Fruit fly (Drosophila melanogaster) whole organism, wandering third instar larva: ENCODE data around the gene CG14207.

ENCODE experiments used
- Abd-B ChIP-seq: fragments of >200 bp; optimal IDR thresholded peaks from 2 replicates; lab custom pipeline; 2017; ENCODE audit warnings: missing biosample characterization, missing genetic modification characterization
- CG32264 ChIP-seq: fragments of 200-800 bp; sonication (Bioruptor generic); optimal IDR thresholded peaks from 2 replicates; lab custom pipeline; 2016; ENCODE audit warnings: missing biosample characterization, missing genetic modification characterization
- CG9705 ChIP-seq: fragments of 200-800 bp; sonication (Bioruptor generic); optimal IDR thresholded peaks from 2 replicates; lab custom pipeline; 2018; ENCODE audit warnings: missing biosample characterization, mild to moderate bottlenecking, missing genetic modification characterization
- Dfd ChIP-seq: fragments of >200 bp; optimal IDR thresholded peaks from 2 replicates; lab custom pipeline; 2017; ENCODE audit warnings: missing biosample characterization, missing genetic modification characterization
- Dif ChIP-seq: fragments of 200-275, 200-300 bp; sonication (Bioruptor generic); optimal IDR thresholded peaks from 2 replicates; lab custom pipeline; 2018; ENCODE audit warnings: missing biosample characterization, missing genetic modification characterization; ENCODE audit not compliant: partially characterized antibody
- Hnf4 ChIP-seq: fragments of 200-800 bp; sonication (Bioruptor generic); optimal IDR thresholded peaks from 2 replicates; lab custom pipeline; 2016; ENCODE audit warnings: missing biosample characterization, mild to moderate bottlenecking, missing genetic modification characterization
- Hr78 ChIP-seq: fragments of >200 bp; optimal IDR thresholded peaks from 2 replicates; lab custom pipeline; 2017; ENCODE audit warnings: missing biosample characterization, missing genetic modification characterization
- Hr83 ChIP-seq: fragments of 200-300 bp; sonication (Bioruptor generic); optimal IDR thresholded peaks from 2 replicates; lab custom pipeline; 2016; ENCODE audit warnings: missing biosample characterization, mild to moderate bottlenecking, missing genetic modification characterization, moderate library complexity; ENCODE audit not compliant: poor library complexity, severe bottlenecking
- Jra ChIP-seq: sonication (Bioruptor generic); optimal IDR thresholded peaks from 2 replicates; lab custom pipeline; 2016; ENCODE audit warnings: missing biosample characterization, missing genetic modification characterization
- Myc ChIP-seq: fragments of >200 bp; optimal IDR thresholded peaks from 2 replicates; lab custom pipeline; 2017
- N ChIP-seq: fragments of >200 bp; optimal IDR thresholded peaks from 2 replicates; lab custom pipeline; 2018; ENCODE audit warnings: missing biosample characterization, missing external identifiers, missing genetic modification characterization
- OdsH ChIP-seq: fragments of 200-800 bp; sonication (Bioruptor generic); optimal IDR thresholded peaks from 2 replicates; lab custom pipeline; 2016; ENCODE audit warnings: missing biosample characterization, mild to moderate bottlenecking, missing genetic modification characterization
- Rel ChIP-seq, 2 experiments: fragments of 200-800 bp; sonication (Bioruptor generic) in 1 of 2; optimal IDR thresholded peaks; 2 replicates in 1 of 2; 3 replicates in 1 of 2; lab custom pipeline; 2016 to 2019; ENCODE audit warnings: mild to moderate bottlenecking in 2 of 2, missing biosample characterization in 2 of 2, missing genetic modification characterization in 2 of 2, moderate library complexity in 1 of 2
- Sp1 ChIP-seq: fragments of 200-800 bp; sonication (Bioruptor generic); optimal IDR thresholded peaks from 3 replicates; lab custom pipeline; 2019; ENCODE audit warnings: missing biosample characterization, mild to moderate bottlenecking, missing genetic modification characterization, moderate library complexity
- Vsx2 ChIP-seq: fragments of 200-300, 225-300 bp; sonication (Bioruptor generic); optimal IDR thresholded peaks from 2 replicates; lab custom pipeline; 2018; ENCODE audit warnings: missing biosample characterization, missing genetic modification characterization; ENCODE audit not compliant: partially characterized antibody
- br ChIP-seq: fragments of 200-800 bp; sonication (Bioruptor generic); optimal IDR thresholded peaks from 2 replicates; lab custom pipeline; 2016; ENCODE audit warnings: missing biosample characterization, missing genetic modification characterization
- brk ChIP-seq: fragments of 200-800 bp; sonication (Bioruptor generic); optimal IDR thresholded peaks from 2 replicates; lab custom pipeline; 2016; ENCODE audit warnings: missing biosample characterization, mild to moderate bottlenecking, missing genetic modification characterization
- dl ChIP-seq, 2 experiments: fragments of 175-275, 200-275 bp in 1 of 2; fragments of 200-275 bp in 1 of 2; sonication (Bioruptor generic); optimal IDR thresholded peaks; lab custom pipeline; 2018; ENCODE audit warnings: mild to moderate bottlenecking in 2 of 2, missing biosample characterization in 2 of 2, missing genetic modification characterization in 2 of 2, moderate library complexity in 2 of 2; ENCODE audit not compliant: partially characterized antibody in 2 of 2, insufficient read depth in 1 of 2
- dmrt93B ChIP-seq: fragments of 200-800 bp; sonication (Bioruptor generic); optimal IDR thresholded peaks from 2 replicates; lab custom pipeline; 2018; ENCODE audit warnings: missing biosample characterization, mild to moderate bottlenecking, missing genetic modification characterization
- dsf ChIP-seq: sonication (Bioruptor generic); optimal IDR thresholded peaks from 2 replicates; lab custom pipeline; 2016; ENCODE audit warnings: missing biosample characterization, missing genetic modification characterization, borderline replicate concordance
- fru ChIP-seq: fragments of 200-800 bp; sonication (Bioruptor generic); optimal IDR thresholded peaks from 3 replicates; lab custom pipeline; 2016; ENCODE audit warnings: missing biosample characterization, mild to moderate bottlenecking, missing genetic modification characterization
- h ChIP-seq: fragments of 200-800 bp; sonication (Bioruptor generic); optimal IDR thresholded peaks from 3 replicates; lab custom pipeline; 2016; ENCODE audit warnings: missing biosample characterization, mild to moderate bottlenecking, missing genetic modification characterization
- jim ChIP-seq: fragments of 175-275, 200-325 bp; sonication (Bioruptor generic); optimal IDR thresholded peaks from 2 replicates; lab custom pipeline; 2016; ENCODE audit warnings: missing biosample characterization, mild to moderate bottlenecking, missing genetic modification characterization
- lola ChIP-seq: fragments of >200 bp; optimal IDR thresholded peaks from 2 replicates; lab custom pipeline; 2017; ENCODE audit warnings: missing biosample characterization, missing genetic modification characterization
- pan ChIP-seq: fragments of >200 bp; optimal IDR thresholded peaks from 2 replicates; lab custom pipeline; 2017
- rgr ChIP-seq: fragments of 200-800 bp; sonication (Bioruptor generic); optimal IDR thresholded peaks from 3 replicates; lab custom pipeline; 2016; ENCODE audit warnings: missing biosample characterization, mild to moderate bottlenecking, missing genetic modification characterization
- sage ChIP-seq: fragments of 200-800 bp; sonication (Bioruptor generic); optimal IDR thresholded peaks from 2 replicates; lab custom pipeline; 2016; ENCODE audit warnings: missing biosample characterization, mild to moderate bottlenecking, missing genetic modification characterization
- sv ChIP-seq: fragments of 200-800 bp; sonication (Bioruptor generic); optimal IDR thresholded peaks from 3 replicates; lab custom pipeline; 2016; ENCODE audit warnings: missing biosample characterization, missing genetic modification characterization
- usp ChIP-seq: fragments of >200 bp; optimal IDR thresholded peaks from 2 replicates; lab custom pipeline; 2017; ENCODE audit warnings: missing biosample characterization, missing genetic modification characterization
- woc ChIP-seq: sonication (Bioruptor generic); optimal IDR thresholded peaks from 2 replicates; lab custom pipeline; 2016; ENCODE audit warnings: missing biosample characterization, mild to moderate bottlenecking, missing genetic modification characterization

CG14207 gene

DNA sequence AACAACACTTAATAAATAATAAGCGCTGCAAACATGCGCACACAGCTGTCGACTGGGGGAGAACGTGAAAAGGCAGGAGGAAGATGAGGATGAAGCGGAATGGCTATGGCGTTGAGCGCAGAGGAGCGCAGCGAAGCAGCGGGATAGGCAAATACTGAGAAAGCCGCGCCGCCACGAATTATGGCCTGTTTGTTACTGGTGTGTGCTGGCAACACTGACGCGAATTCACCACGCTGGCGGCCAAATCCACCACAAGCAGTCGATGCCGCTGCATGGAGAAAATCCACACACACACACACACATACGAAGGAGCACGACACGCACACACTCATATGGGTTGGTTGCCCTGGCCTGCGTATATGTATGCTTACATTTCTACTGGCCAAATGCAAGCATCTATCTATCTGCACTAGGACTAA is 32.0 kb downstream of the CG14207 start (continued):
- no peak for TF ChIP-seq jim (GFP tag; lab: Kevin White, UChicago)

DNA sequence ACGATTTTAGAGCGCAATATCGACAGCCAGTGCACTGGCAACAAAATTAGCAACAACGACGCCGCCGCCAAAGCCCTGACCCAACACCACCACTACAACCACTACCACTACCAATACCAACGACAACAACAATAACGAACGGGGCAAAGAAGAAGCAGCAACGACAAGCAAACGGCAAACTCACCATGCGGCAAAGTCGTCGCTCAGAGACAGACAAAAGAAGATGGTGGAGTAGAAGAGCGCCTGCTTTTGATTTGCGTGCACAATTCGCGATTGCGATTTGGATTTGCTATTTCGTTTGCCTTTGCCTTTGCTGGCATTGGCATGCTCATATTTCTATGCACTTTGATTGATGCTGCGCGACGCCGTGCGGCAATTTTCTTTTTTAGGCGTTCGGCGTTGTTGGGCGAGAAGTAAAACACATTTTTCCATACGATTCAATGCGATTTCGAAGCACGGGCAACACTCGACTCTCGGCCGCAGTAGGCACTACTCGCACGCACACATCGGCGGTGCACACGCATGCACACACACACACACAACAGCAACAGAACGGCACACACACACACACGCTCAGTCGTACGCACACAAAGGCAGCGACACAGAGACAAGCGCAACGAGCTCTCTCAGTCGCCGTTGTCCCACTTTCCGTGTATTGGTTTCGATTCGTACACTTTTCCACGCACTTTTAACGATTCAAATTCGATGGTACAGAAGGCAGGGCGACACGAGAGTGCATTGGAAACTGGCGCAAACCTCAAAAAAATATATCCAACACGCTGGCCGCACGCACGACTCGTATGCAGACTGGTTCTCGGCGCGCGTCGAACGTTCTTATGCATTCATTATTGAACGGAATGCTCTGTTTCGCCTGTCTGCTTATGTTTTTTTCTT is 32.7 kb downstream of the CG14207 start:
- TF ChIP-seq h (GFP tag; lab: Kevin White, UChicago), result peak; percentile 0
- peak; percentile 15 for TF ChIP-seq Dif
- TF ChIP-seq N (GFP tag; lab: Kevin White, UChicago), result peak; percentile 99
- TF ChIP-seq Abd-B, result peak; percentile 61
- TF ChIP-seq CG32264 (GFP tag; lab: Kevin White, UChicago), result no peak

DNA sequence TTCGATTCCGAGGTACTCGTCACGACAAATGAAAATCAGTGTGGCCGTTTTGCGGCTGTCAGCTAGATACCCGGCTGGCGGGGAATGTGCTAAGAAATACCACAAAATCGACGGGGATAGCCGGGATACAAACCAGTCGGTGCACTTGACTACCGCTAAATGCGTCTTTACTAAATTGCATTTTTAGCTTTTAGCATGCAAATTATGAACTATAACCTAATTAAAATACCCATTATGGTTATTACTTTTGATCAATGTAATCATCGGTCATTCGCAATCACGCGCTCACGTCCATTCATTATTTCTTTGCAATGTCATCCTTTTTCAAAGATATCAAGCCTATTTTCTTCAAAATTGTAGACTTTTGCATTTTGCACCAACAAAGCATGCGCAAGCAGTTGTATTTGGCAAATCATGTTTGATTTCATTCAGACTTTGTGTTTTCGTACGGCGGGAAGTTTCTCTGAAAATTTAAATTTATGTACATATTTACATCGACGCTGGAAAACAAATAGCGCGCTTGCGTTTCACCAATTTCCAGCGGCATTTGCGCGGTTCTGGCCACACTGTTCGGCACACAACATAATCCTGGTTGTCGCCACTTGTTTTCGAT is 33.4 kb downstream of the CG14207 start, which contains the start of gene Rcd-1:
Gene Rcd-1 (plus strand): TSS at position 440 of the 613 bp plus-strand sequence.
- no peak for TF ChIP-seq CG32264 (GFP tag; lab: Kevin White, UChicago)

DNA sequence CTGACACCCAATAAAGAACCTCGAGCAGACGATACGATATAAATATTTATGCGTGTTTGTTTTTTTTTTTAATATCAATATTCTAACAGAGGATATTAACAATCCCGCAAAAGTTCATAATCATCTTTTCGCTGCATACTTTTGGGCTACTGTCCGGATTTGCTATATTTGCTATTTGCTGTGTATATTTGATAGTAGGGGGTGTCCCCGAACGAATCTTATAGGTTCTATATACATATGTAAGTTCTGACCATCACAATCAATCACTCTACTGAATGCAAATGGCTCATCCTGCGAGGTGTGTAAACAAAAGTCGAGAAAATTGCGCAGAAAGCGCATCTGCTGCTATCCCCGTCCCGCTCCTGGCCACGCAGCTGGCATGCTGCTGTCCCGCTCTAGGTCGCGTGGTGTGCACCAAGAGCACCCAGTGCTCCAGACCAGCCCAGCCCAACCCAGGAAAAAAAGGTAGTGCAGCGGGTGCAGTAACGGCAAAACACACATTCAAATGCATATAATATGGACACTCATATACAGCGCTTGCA is 35.8 kb downstream of the CG14207 start:
- TF ChIP-seq lola (GFP tag; lab: Kevin White, UChicago) (no peak), jim (GFP tag; lab: Kevin White, UChicago) (no peak), Dif (no peak), Myc (lab: Kevin White, UChicago) (peak; percentile 50), Rel (GFP tag; optimal IDR thresholded peaks at IDR 0.05; lab: Kevin White, UChicago) (no peak), Rel (tag; optimal IDR thresholded peaks at IDR 0.05; lab: Kevin White, UChicago) (peak; percentile 98)

DNA sequence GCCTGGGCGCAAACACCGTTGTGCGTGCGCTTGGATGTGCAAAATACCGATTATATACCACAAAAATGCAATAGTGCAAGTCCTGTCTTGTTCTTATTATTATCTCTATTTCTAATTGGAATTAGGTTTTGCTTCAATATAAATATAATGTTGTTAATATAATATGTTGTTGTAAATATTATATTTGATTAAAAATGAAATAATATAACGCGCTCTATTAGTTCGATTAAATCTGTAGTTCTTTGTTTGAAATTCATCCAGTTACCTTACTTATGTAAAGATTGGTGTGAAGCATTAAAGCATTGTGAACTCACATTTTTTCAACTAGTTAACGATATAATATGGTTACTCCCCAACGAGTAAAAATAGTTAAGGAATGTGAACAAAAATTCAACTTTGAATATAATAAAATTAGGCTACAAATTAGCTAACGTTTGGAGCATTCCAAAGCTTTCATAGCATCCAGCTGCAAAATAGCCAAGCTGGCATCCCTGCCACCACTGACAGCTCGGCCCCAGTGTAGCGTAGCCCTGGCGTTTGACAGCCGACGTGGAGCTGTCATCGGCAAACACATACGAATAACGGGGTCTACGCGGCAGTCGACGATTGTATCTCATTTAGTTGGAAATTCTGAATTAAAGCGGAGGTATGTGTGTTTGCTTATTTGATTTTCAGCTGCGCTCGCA is 38.0 kb downstream of the CG14207 start, which contains the start of the genes CG12237 and Sec61gamma:
Gene CG12237 (minus strand): TSS at position 51 of the 686 bp plus-strand sequence.
Gene Sec61gamma (plus strand): TSS at position 509 of the 686 bp plus-strand sequence.
- TF ChIP-seq Sp1 (peak; percentile 45), pan (no peak), Hr78 (no peak), Hnf4 (GFP tag; lab: Kevin White, UChicago) (no peak), Rel (GFP tag; optimal IDR thresholded peaks at IDR 0.05; lab: Kevin White, UChicago) (no peak), Rel (tag; optimal IDR thresholded peaks at IDR 0.05; lab: Kevin White, UChicago) (peak; percentile 49), Hr83 (GFP tag; lab: Kevin White, UChicago) (no peak), fru (GFP tag; lab: Kevin White, UChicago) (no peak), woc (GFP tag; lab: Kevin White, UChicago) (peak; percentile 74), br (GFP tag; lab: Kevin White, UChicago) (no peak), dsf (GFP tag; lab: Kevin White, UChicago) (no peak), sv (GFP tag; lab: Kevin White, UChicago) (peak; percentile 8), OdsH (GFP tag; lab: Kevin White, UChicago) (no peak), lola (GFP tag; lab: Kevin White, UChicago) (no peak), Dif (peak; percentile 46), Myc (lab: Kevin White, UChicago) (peak; percentile 94), Vsx2 (no peak), jim (GFP tag; lab: Kevin White, UChicago) (no peak), usp (GFP tag; lab: Kevin White, UChicago) (no peak), dl (GFP tag; optimal IDR thresholded peaks at IDR 0.05; lab: Kevin White, UChicago; ENCODE audit: insufficient read depth in 1 of 2, partially characterized antibody in 2 of 2) (no peak), CG9705 (GFP tag; lab: Kevin White, UChicago) (no peak), brk (GFP tag; lab: Kevin White, UChicago) (no peak), dmrt93B (GFP tag; lab: Kevin White, UChicago) (no peak), Jra (GFP tag; lab: Kevin White, UChicago) (no peak), rgr (GFP tag; lab: Kevin White, UChicago) (no peak), sage (GFP tag; lab: Kevin White, UChicago) (no peak), Dfd (GFP tag; lab: Kevin White, UChicago) (no peak)
- TF ChIP-seq, all 38 proteins: peak for 6
